Worm (Caenorhabditis elegans) whole organism, mixed stage, embryonic: Measurements from ENCODE around the gene F22F1.2.

ENCODE experiments used
- ces-1 ChIP-seq: fragments of 150-350 bp; optimal IDR thresholded peaks from 2 replicates; lab custom pipeline; 2014; ENCODE audit warnings: missing biosample characterization, missing genetic modification reagents, missing genetic modification characterization
- lin-13 ChIP-seq: fragments of 150-350 bp; optimal IDR thresholded peaks from 2 replicates; lab custom pipeline; 2014; ENCODE audit warnings: missing biosample characterization, missing genetic modification characterization
- nhr-237 ChIP-seq: fragments of 150-350 bp; optimal IDR thresholded peaks from 2 replicates; lab custom pipeline; 2014; ENCODE audit warnings: missing biosample characterization, missing genetic modification characterization
- nhr-28 ChIP-seq: fragments of 150-350 bp; optimal IDR thresholded peaks from 2 replicates; lab custom pipeline; 2014; ENCODE audit warnings: missing biosample characterization, missing genetic modification characterization

- TF ChIP-seq lin-13 (no peak), ces-1 (GFP tag; lab: Kevin White, UChicago) (no peak), nhr-237 (tag; lab: Kevin White, UChicago) (no peak), nhr-28 (tag; lab: Kevin White, UChicago) (no peak)
These were observed 3.1 kb downstream of the F22F1.2 start, which contains the start of gene C02B8.1 for ce11 chrX:8147398-8147797.
